Fruit fly (Drosophila melanogaster) whole organism, adult: ENCODE results near the gene Nse4.
A peak's percentile ranks its signal among the peaks of the same experiment; 100 is the strongest.

Experiments
- CG11617 ChIP-seq: fragments of 200-800 bp; sonication (Bioruptor generic); optimal IDR thresholded peaks from 2 replicates; lab custom pipeline; 2017; ENCODE audit warnings: mild to moderate bottlenecking, missing biosample characterization, missing genetic modification reagents, missing genetic modification characterization
- CG12768 ChIP-seq: fragments of 200-800 bp; sonication (Bioruptor generic); optimal IDR thresholded peaks from 2 replicates; lab custom pipeline; 2017; ENCODE audit warnings: missing biosample characterization, missing genetic modification characterization, mild to moderate bottlenecking, moderate library complexity, missing genetic modification reagents
- CG14711 ChIP-seq: fragments of 200-800 bp; sonication (Bioruptor generic); optimal IDR thresholded peaks from 2 replicates; lab custom pipeline; 2018; ENCODE audit warnings: missing biosample characterization, mild to moderate bottlenecking, missing genetic modification characterization, moderate library complexity
- CG1620 ChIP-seq: fragments of 200-800 bp; sonication (Bioruptor generic); optimal IDR thresholded peaks from 2 replicates; lab custom pipeline; 2016; ENCODE audit warnings: missing biosample characterization, missing genetic modification characterization
- CG33017 ChIP-seq: fragments of 200-800 bp; sonication (Bioruptor generic); optimal IDR thresholded peaks from 2 replicates; lab custom pipeline; 2018; ENCODE audit warnings: missing biosample characterization, mild to moderate bottlenecking, missing genetic modification characterization, moderate library complexity
- CG5204 ChIP-seq: fragments of 200-800 bp; sonication (Bioruptor generic); optimal IDR thresholded peaks from 2 replicates; lab custom pipeline; 2016; ENCODE audit warnings: missing biosample characterization, missing genetic modification characterization
- CG7045 ChIP-seq: fragments of 200-800 bp; sonication (Bioruptor generic); optimal IDR thresholded peaks from 2 replicates; lab custom pipeline; 2017; ENCODE audit warnings: missing biosample characterization, mild to moderate bottlenecking, missing genetic modification characterization
- CG7101 ChIP-seq: fragments of 200-800 bp; sonication (Bioruptor generic); optimal IDR thresholded peaks from 2 replicates; lab custom pipeline; 2018; ENCODE audit warnings: missing biosample characterization, mild to moderate bottlenecking, missing genetic modification characterization, moderate library complexity
- Clk ChIP-seq: fragments of 200-800 bp; sonication (Bioruptor generic); optimal IDR thresholded peaks from 2 replicates; lab custom pipeline; 2017; ENCODE audit warnings: missing biosample characterization, missing genetic modification characterization
- Crg-1 ChIP-seq: fragments of 200-800 bp; sonication (Bioruptor generic); optimal IDR thresholded peaks from 2 replicates; lab custom pipeline; 2016; ENCODE audit warnings: missing biosample characterization, missing genetic modification characterization
- Hr96 ChIP-seq: fragments of 200-800 bp; sonication (Bioruptor generic); optimal IDR thresholded peaks from 2 replicates; lab custom pipeline; 2016; ENCODE audit warnings: missing biosample characterization, missing genetic modification characterization
- Mnt ChIP-seq: fragments of 200-800 bp; sonication (Bioruptor generic); optimal IDR thresholded peaks from 2 replicates; lab custom pipeline; 2016; ENCODE audit warnings: missing biosample characterization, mild to moderate bottlenecking, missing genetic modification characterization
- bab1 ChIP-seq: fragments of 200-800 bp; sonication (Bioruptor generic); optimal IDR thresholded peaks from 3 replicates; lab custom pipeline; 2019; ENCODE audit warnings: missing biosample characterization, mild to moderate bottlenecking, missing genetic modification characterization, moderate library complexity
- cic ChIP-seq: fragments of 200-800 bp; sonication (Bioruptor generic); optimal IDR thresholded peaks from 2 replicates; lab custom pipeline; 2017; ENCODE audit warnings: missing biosample characterization, mild to moderate bottlenecking, missing genetic modification characterization, moderate library complexity
- cnc ChIP-seq, 2 experiments: fragments of >200 bp; optimal IDR thresholded peaks; 2 replicates each; lab custom pipeline; 2017
- kay ChIP-seq: fragments of 200-800 bp; sonication (Bioruptor generic); peaks from one replicate; lab custom pipeline; 2016; ENCODE audit warnings: missing biosample characterization, missing genetic modification characterization, borderline replicate concordance
- ovo ChIP-seq: fragments of 200-800 bp; sonication (Bioruptor generic); optimal IDR thresholded peaks from 2 replicates; lab custom pipeline; 2016; ENCODE audit warnings: missing biosample characterization, missing genetic modification characterization
- pad ChIP-seq: fragments of 200-800 bp; sonication (Bioruptor generic); optimal IDR thresholded peaks from 3 replicates; lab custom pipeline; 2017; ENCODE audit warnings: missing biosample characterization, missing genetic modification characterization, mild to moderate bottlenecking, moderate library complexity, missing genetic modification reagents
- tj ChIP-seq: fragments of 200-800 bp; sonication (Bioruptor generic); optimal IDR thresholded peaks from 3 replicates; lab custom pipeline; 2017; ENCODE audit warnings: missing biosample characterization, mild to moderate bottlenecking, missing genetic modification characterization, moderate library complexity
- toe ChIP-seq: fragments of 200-800 bp; sonication (Bioruptor generic); optimal IDR thresholded peaks from 2 replicates; lab custom pipeline; 2016; ENCODE audit warnings: missing biosample characterization, missing genetic modification characterization

Nse4 gene

DNA sequence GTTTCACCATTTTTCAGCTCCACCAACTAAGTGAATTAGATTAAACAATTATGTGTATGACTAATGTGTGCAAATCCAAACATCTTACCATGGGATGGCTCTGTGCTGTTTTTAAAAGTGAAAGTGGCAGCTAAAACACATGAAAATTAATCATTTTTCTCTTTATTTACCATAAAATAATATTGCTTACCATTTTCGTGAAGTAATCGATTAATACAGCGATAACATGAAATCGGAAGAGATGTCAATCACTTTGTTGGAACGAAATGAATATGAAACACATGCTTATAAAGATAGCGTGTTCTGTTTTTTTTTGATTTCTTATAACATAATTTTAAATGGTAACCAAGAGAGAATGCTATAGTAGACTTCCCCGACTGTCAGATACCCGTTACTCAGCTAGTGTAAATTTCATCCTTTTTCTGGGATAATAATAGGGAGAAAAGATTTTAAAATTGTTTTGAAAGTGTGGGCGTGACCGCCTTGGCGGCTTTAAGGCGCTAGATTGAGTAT is 35.4 kb upstream of the Nse4 start:
- TF ChIP-seq CG11617 (GFP tag; lab: Kevin White, UChicago) (no peak), Mnt (GFP tag; lab: Kevin White, UChicago) (no peak), bab1 (GFP tag; lab: Kevin White, UChicago) (peak; percentile 39), CG12768 (no peak), pad (GFP tag; lab: Kevin White, UChicago) (no peak), kay (GFP tag; lab: Kevin White, UChicago) (peak; percentile 86)

DNA sequence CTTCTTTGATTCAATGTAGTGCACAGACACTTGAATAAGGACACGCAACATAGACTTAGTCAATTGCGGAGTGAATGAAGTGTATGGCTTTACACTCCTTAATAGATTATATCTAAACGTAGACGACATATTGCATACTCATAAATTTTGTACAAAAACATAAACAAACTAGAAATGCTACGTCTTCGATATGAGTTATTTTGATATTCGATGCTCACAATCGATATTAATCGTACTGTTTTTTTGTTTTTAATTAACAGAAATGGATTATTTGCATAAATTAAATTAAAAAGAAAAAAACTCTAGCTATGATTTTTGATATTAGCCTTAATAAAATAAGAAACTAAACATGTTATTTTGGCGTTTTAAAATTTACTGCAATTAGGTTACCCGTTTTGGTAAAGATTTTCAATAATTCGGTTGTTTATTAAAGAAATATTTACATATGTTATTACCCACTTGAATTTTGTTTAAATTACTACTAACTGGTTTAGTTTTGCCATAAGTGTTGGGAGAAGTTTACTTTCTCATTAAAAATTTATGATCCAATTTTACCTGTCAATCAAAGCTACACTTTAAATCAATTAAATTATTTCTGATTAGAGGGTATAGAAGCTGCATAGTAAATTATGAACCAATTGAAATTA is 34.1 kb upstream of the Nse4 start, which contains the start of the genes CG17768, LSm-4 and Ir31a:
Gene CG17768 (minus strand): TSS at position 196 of the 647 bp plus-strand sequence.
Gene LSm-4 (minus strand): TSS at position 196 of the 647 bp plus-strand sequence.
Gene Ir31a (plus strand): TSS at position 558 of the 647 bp plus-strand sequence.
- no peak for TF ChIP-seq CG1620
- TF ChIP-seq Mnt (GFP tag; lab: Kevin White, UChicago): no peak
- TF ChIP-seq CG33017: no peak
- TF ChIP-seq CG7045 (GFP tag; lab: Kevin White, UChicago): no peak
- no peak for TF ChIP-seq kay (GFP tag; lab: Kevin White, UChicago)
- no peak for TF ChIP-seq tj (GFP tag; lab: Kevin White, UChicago)
- no peak for TF ChIP-seq Crg-1 (GFP tag; lab: Kevin White, UChicago)
- no peak for TF ChIP-seq cic (GFP tag; lab: Kevin White, UChicago)
- TF ChIP-seq ovo (GFP tag; lab: Kevin White, UChicago): no peak
- TF ChIP-seq Hr96 (GFP tag; lab: Kevin White, UChicago): no peak
- TF ChIP-seq CG14711 (tag; lab: Kevin White, UChicago): no peak
- no peak for TF ChIP-seq cnc (optimal IDR thresholded peaks at IDR 0.05; lab: Kevin White, UChicago)
- no peak for TF ChIP-seq CG11617 (GFP tag; lab: Kevin White, UChicago)
- TF ChIP-seq toe (GFP tag; lab: Kevin White, UChicago): no peak
- no peak for TF ChIP-seq CG7101

DNA sequence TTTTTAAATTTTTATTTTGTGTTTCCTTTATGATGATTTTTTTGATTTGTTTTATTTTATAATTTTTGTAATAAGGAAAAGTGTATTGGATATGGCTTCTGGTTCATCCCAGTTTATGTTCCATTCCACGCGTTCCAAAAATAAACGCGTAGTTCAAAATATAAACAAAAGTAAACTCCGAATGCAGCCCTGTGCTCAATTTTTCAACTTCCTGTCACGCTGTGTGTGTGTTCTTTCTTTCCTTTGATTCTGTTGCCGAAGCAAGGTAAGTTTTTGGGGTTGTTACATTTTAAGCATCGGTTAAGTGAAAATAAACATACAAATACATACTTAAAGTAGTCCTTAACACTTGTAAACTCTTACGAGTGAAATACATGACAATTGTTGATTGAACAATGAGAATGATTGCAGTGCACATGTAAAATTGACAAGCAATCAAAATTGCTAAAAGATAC is 31.1 kb upstream of the Nse4 start, which contains the start of the genes Ip259 and RpS27A:
Gene Ip259 (plus strand): TSS at position 231 of the 455 bp plus-strand sequence.
Gene RpS27A (plus strand): TSS at position 231 of the 455 bp plus-strand sequence.
- TF ChIP-seq cnc (optimal IDR thresholded peaks at IDR 0.05; lab: Kevin White, UChicago) (no peak), CG7101 (peak; percentile 87), CG1620 (peak; percentile 83), CG11617 (GFP tag; lab: Kevin White, UChicago) (peak; percentile 86), CG33017 (peak; percentile 59), tj (GFP tag; lab: Kevin White, UChicago) (peak; percentile 53), pad (GFP tag; lab: Kevin White, UChicago) (peak; percentile 64), CG14711 (tag; lab: Kevin White, UChicago) (peak; percentile 60), ovo (GFP tag; lab: Kevin White, UChicago) (no peak), CG5204 (GFP tag; lab: Kevin White, UChicago) (no peak), CG12768 (peak; percentile 80), Hr96 (GFP tag; lab: Kevin White, UChicago) (no peak), cic (GFP tag; lab: Kevin White, UChicago) (no peak), Crg-1 (GFP tag; lab: Kevin White, UChicago) (peak; percentile 83), Mnt (GFP tag; lab: Kevin White, UChicago) (peak; percentile 90), bab1 (GFP tag; lab: Kevin White, UChicago) (peak; percentile 73), kay (GFP tag; lab: Kevin White, UChicago) (peak; percentile 54), CG7045 (GFP tag; lab: Kevin White, UChicago) (peak; percentile 80), toe (GFP tag; lab: Kevin White, UChicago) (no peak), Clk (GFP tag; lab: Kevin White, UChicago) (peak; percentile 74)

DNA sequence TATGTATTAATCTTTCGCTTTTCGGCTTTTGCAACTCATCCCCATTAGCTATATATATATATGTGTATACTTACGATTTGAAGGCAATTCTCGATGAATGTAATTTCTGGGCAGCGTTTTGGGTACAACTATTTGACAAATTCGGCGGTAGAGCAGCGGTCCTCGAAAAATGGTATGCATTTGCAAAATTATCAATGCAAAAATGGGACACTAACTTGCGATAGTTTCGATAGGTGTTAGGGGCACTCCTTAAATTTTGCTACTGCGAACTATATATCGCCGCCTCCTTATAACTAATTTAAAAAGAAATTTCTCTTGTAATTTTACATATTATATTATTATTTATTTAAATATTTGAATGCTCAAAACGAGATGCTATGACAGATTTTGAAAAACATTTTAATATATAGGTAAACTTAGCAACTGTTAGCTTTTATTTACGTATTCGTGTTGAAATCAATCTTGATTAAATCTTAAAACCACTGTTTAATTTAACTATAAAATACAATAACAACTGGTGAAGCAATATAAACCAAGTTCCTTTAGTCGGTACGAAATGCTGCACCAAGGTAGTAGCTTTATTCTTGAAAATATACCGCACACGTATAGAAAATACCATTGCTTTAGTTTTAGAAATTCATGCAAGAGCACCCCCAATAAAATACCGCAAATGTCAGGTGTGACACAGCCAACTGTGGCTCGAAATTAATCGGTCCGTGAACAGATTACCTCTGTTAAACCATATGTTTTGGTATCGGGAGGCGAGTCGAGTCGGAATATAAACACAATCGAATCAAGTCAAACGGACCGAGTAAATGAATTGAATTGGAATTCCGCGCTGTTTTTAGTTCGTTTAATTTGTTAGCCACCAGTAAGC is 25.8 kb upstream of the Nse4 start, which contains the start of the genes CG5355 and Klp31E:
Gene CG5355 (minus strand): TSS at position 213 of the 877 bp plus-strand sequence.
Gene Klp31E (plus strand): TSS at position 767 of the 877 bp plus-strand sequence.
- TF ChIP-seq CG7101 (peak; percentile 60), CG12768 (peak; percentile 61), Hr96 (GFP tag; lab: Kevin White, UChicago) (no peak), CG7045 (GFP tag; lab: Kevin White, UChicago) (peak; percentile 64), ovo (GFP tag; lab: Kevin White, UChicago) (no peak), cic (GFP tag; lab: Kevin White, UChicago) (no peak), Mnt (GFP tag; lab: Kevin White, UChicago) (peak; percentile 33), tj (GFP tag; lab: Kevin White, UChicago) (peak; percentile 39), toe (GFP tag; lab: Kevin White, UChicago) (no peak), pad (GFP tag; lab: Kevin White, UChicago) (peak; percentile 52), bab1 (GFP tag; lab: Kevin White, UChicago) (no peak), CG11617 (GFP tag; lab: Kevin White, UChicago) (peak; percentile 78), cnc (optimal IDR thresholded peaks at IDR 0.05; lab: Kevin White, UChicago) (peak in 1 of 2 experiments; percentile 37), kay (GFP tag; lab: Kevin White, UChicago) (no peak), CG5204 (GFP tag; lab: Kevin White, UChicago) (no peak), Crg-1 (GFP tag; lab: Kevin White, UChicago) (no peak), CG14711 (tag; lab: Kevin White, UChicago) (peak; percentile 47), CG1620 (peak; percentile 46), Clk (GFP tag; lab: Kevin White, UChicago) (peak; percentile 31), CG33017 (peak; percentile 41)
